Worm (Caenorhabditis elegans) whole organism, young adult: ENCODE measurements around the gene T26G10.3.

Experiments used
- F57A8.1 ChIP-seq: fragments of 200-800 bp; sonication (Bioruptor generic); optimal IDR thresholded peaks from 2 replicates; lab custom pipeline; 2018; ENCODE audit warnings: mild to moderate bottlenecking, missing genetic modification characterization, moderate library complexity, missing compliant biosample characterization
- hsf-1 ChIP-seq: fragments of 200-800 bp; sonication (Bioruptor generic); IDR thresholded peaks from 2 replicates; pipeline ENCODE4 v1.3.6; 2022; ENCODE audit warnings: missing genetic modification reagents, missing genetic modification characterization, missing compliant biosample characterization
- rpc-1 ChIP-seq, 2 experiments: fragments of 150-350 bp in 1 of 2; sonication (generic microtip) in 1 of 2; optimal IDR thresholded peaks; 2 replicates each; lab custom pipeline; 2014 to 2018; ENCODE audit warnings: missing biosample characterization in 1 of 2, missing genetic modification characterization in 1 of 2, missing genetic modification reagents in 1 of 2, missing genotype in 1 of 2
- snpc-4 ChIP-seq, 5 experiments: fragments of 150-350 bp in 1 of 5; sonication (generic microtip) in 4 of 5; optimal IDR thresholded peaks; 2 replicates each; lab custom pipeline; 2014 to 2018; ENCODE audit warnings: missing genetic modification characterization in 5 of 5, missing biosample characterization in 3 of 5, antibody characterized with exemption in 2 of 5, mild to moderate bottlenecking in 2 of 5, missing compliant biosample characterization in 2 of 5, missing genotype in 2 of 5, moderate library complexity in 2 of 5, missing genetic modification reagents in 1 of 5
- somi-1 ChIP-seq: fragments of 200-800 bp; sonication (Bioruptor generic); optimal IDR thresholded peaks from 2 replicates; lab custom pipeline; 2018; ENCODE audit warnings: mild to moderate bottlenecking, missing genetic modification characterization, missing compliant biosample characterization
- unc-62 ChIP-seq: fragments of 150-350 bp; optimal IDR thresholded peaks from 2 replicates; lab custom pipeline; 2014; ENCODE audit warnings: missing biosample characterization, missing genetic modification reagents, missing genetic modification characterization

ce11 chrIII:9385543-9385942, 27.7 kb downstream of the T26G10.3 start, which contains the start of gene C38C10.3:
- TF ChIP-seq F57A8.1 (no peak), snpc-4 (GFP tag; optimal IDR thresholded peaks at IDR 0.05; lab: Kevin White, UChicago) (no peak), snpc-4 (tag; optimal IDR thresholded peaks at IDR 0.05; lab: Kevin White, UChicago) (no peak), hsf-1 (no peak), somi-1 (GFP tag; lab: Kevin White, UChicago) (no peak), rpc-1 (optimal IDR thresholded peaks at IDR 0.05; lab: Kevin White, UChicago) (no peak), rpc-1 (tag; optimal IDR thresholded peaks at IDR 0.05; lab: Kevin White, UChicago) (no peak), unc-62 (GFP tag; lab: Kevin White, UChicago) (no peak)
